Fruit fly (Drosophila melanogaster): ENCODE measurements around the gene CG14210.

Gene CG14210

DNA sequence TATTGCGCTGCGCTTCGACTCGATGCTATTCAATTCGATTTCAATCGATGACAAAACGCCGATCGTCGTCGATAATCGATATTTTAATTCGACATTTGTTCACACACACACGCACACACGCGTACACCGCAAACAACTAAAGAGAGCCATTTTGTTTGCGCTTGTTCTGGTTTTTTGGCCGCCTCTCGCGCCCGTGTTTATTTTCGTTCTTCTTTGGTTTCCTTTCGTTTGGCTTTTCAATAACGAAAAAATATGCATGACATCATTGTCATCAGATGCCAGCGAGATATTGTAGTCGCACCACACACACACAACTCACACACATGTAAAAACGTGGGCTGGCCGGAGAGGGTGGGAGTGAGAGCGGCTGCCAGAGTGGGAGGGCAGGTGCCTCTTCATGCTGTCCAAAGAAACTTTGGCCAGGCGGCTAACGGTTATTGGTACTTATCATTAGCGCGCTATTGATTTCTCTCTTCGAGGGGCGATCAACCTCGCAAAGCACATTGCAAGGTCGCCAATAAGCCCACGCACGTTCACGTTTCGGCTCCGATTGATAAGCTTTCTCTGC lies 7.9 kb upstream of the CG14210 start (continued):
- TF ChIP-seq twi (tag; optimal IDR thresholded peaks at IDR 0.05) (peak; percentile 22), Jarid2 (GFP tag; optimal IDR thresholded peaks at IDR 0.05) (no peak), nerfin-2 (GFP tag; IDR thresholded peaks at IDR 0.05; ENCODE audit: partially characterized antibody) (peak; percentile 59), Dref (GFP tag; IDR thresholded peaks at IDR 0.05) (peak; percentile 58), CG1024 (GFP tag; IDR thresholded peaks at IDR 0.05) (no peak), sim (GFP tag; IDR thresholded peaks at IDR 0.05) (no peak), CG10147 (GFP tag; optimal IDR thresholded peaks at IDR 0.05) (no peak), CG10543 (GFP tag; optimal IDR thresholded peaks at IDR 0.05) (peak; percentile 82), D19B (GFP tag; optimal IDR thresholded peaks at IDR 0.05) (no peak), zfh1 (GFP tag; IDR thresholded peaks at IDR 0.05) (peak; percentile 14; the same call in 1 of the 3 replicates), HmgZ (tag; optimal IDR thresholded peaks at IDR 0.05) (peak; percentile 20), CG18262 (tag; optimal IDR thresholded peaks at IDR 0.05) (no peak), bab2 (GFP tag; optimal IDR thresholded peaks at IDR 0.05) (no peak), CG6765 (GFP tag; optimal IDR thresholded peaks at IDR 0.05) (no peak), chif (GFP tag; optimal IDR thresholded peaks at IDR 0.05) (no peak), D (optimal IDR thresholded peaks at IDR 0.05) (no peak), D (GFP tag; optimal IDR thresholded peaks at IDR 0.05) (no peak), CG4360 (GFP tag; IDR thresholded peaks at IDR 0.05) (no peak), E2f2 (GFP tag; IDR thresholded peaks at IDR 0.05) (peak; percentile 35; the same call in 1 of the 2 replicates), CG2202 (tag; optimal IDR thresholded peaks at IDR 0.05) (no peak), CG12219 (GFP tag; optimal IDR thresholded peaks at IDR 0.05) (no peak), CG3838 (GFP tag; optimal IDR thresholded peaks at IDR 0.05) (no peak), tap (tag; optimal IDR thresholded peaks at IDR 0.05) (no peak), NfI (GFP tag; optimal IDR thresholded peaks at IDR 0.05) (no peak), sqz (GFP tag; optimal IDR thresholded peaks at IDR 0.05) (no peak), CG31388 (GFP tag; optimal IDR thresholded peaks at IDR 0.05) (no peak), CG2889 (GFP tag; IDR thresholded peaks at IDR 0.05) (no peak), h (optimal IDR thresholded peaks at IDR 0.05) (no peak), CG17385 (GFP tag; optimal IDR thresholded peaks at IDR 0.05) (no peak), nerfin-1 (tag; optimal IDR thresholded peaks at IDR 0.05) (no peak), CG11085 (GFP tag; IDR thresholded peaks at IDR 0.05) (no peak), CG13624 (GFP tag; optimal IDR thresholded peaks at IDR 0.05) (peak; percentile 31), chm (GFP tag; IDR thresholded peaks at IDR 0.05) (no peak), sens (GFP tag) (no peak), Bdp1 (GFP tag; optimal IDR thresholded peaks at IDR 0.05) (no peak), CG9609 (GFP tag; optimal IDR thresholded peaks at IDR 0.05) (no peak), CG17912 (GFP tag; optimal IDR thresholded peaks at IDR 0.05) (no peak), CG8359 (GFP tag; optimal IDR thresholded peaks at IDR 0.05; ENCODE audit: borderline replicate concordance) (no peak), BtbVII (GFP tag; optimal IDR thresholded peaks at IDR 0.05) (no peak), CG14667 (GFP tag; IDR thresholded peaks at IDR 0.05) (no peak), CG17612 (GFP tag; IDR thresholded peaks at IDR 0.05) (no peak), pan (optimal IDR thresholded peaks at IDR 0.05) (no peak), pan (GFP tag; optimal IDR thresholded peaks at IDR 0.05 in 1 of 2, IDR thresholded peaks at IDR 0.05 in 1 of 2) (no peak), CG5953 (GFP tag; IDR thresholded peaks at IDR 0.05) (no peak), ranshi (GFP tag; IDR thresholded peaks at IDR 0.05) (no peak), CG10209 (GFP tag; optimal IDR thresholded peaks at IDR 0.05) (no peak), Optix (GFP tag; IDR thresholded peaks at IDR 0.05) (no peak), Scr (GFP tag; IDR thresholded peaks at IDR 0.05; ENCODE audit: partially characterized antibody) (peak; percentile 49; the same call in 1 of the 2 replicates), CG6254 (GFP tag; optimal IDR thresholded peaks at IDR 0.05) (no peak), Tbp (GFP tag; optimal IDR thresholded peaks at IDR 0.05) (no peak), sna (GFP tag; IDR thresholded peaks at IDR 0.05; ENCODE audit: partially characterized antibody) (no peak), Mes4 (GFP tag; optimal IDR thresholded peaks at IDR 0.05) (no peak)

All from whole organism, embryonic.